Fruit fly (Drosophila melanogaster) whole organism, adult: ENCODE measurements around the gene Glut4EF.

ENCODE experiments used
- CG11617 ChIP-seq: fragments of 200-800 bp; sonication (Bioruptor generic); optimal IDR thresholded peaks from 2 replicates; lab custom pipeline; 2017; ENCODE audit warnings: mild to moderate bottlenecking, missing biosample characterization, missing genetic modification reagents, missing genetic modification characterization
- CG12768 ChIP-seq: fragments of 200-800 bp; sonication (Bioruptor generic); optimal IDR thresholded peaks from 2 replicates; lab custom pipeline; 2017; ENCODE audit warnings: missing biosample characterization, missing genetic modification characterization, mild to moderate bottlenecking, moderate library complexity, missing genetic modification reagents
- CG14711 ChIP-seq: fragments of 200-800 bp; sonication (Bioruptor generic); optimal IDR thresholded peaks from 2 replicates; lab custom pipeline; 2018; ENCODE audit warnings: missing biosample characterization, mild to moderate bottlenecking, missing genetic modification characterization, moderate library complexity
- CG1620 ChIP-seq: fragments of 200-800 bp; sonication (Bioruptor generic); optimal IDR thresholded peaks from 2 replicates; lab custom pipeline; 2016; ENCODE audit warnings: missing biosample characterization, missing genetic modification characterization
- CG33017 ChIP-seq: fragments of 200-800 bp; sonication (Bioruptor generic); optimal IDR thresholded peaks from 2 replicates; lab custom pipeline; 2018; ENCODE audit warnings: missing biosample characterization, mild to moderate bottlenecking, missing genetic modification characterization, moderate library complexity
- CG5204 ChIP-seq: fragments of 200-800 bp; sonication (Bioruptor generic); optimal IDR thresholded peaks from 2 replicates; lab custom pipeline; 2016; ENCODE audit warnings: missing biosample characterization, missing genetic modification characterization
- CG7045 ChIP-seq: fragments of 200-800 bp; sonication (Bioruptor generic); optimal IDR thresholded peaks from 2 replicates; lab custom pipeline; 2017; ENCODE audit warnings: missing biosample characterization, mild to moderate bottlenecking, missing genetic modification characterization
- CG7101 ChIP-seq: fragments of 200-800 bp; sonication (Bioruptor generic); optimal IDR thresholded peaks from 2 replicates; lab custom pipeline; 2018; ENCODE audit warnings: missing biosample characterization, mild to moderate bottlenecking, missing genetic modification characterization, moderate library complexity
- Clk ChIP-seq: fragments of 200-800 bp; sonication (Bioruptor generic); optimal IDR thresholded peaks from 2 replicates; lab custom pipeline; 2017; ENCODE audit warnings: missing biosample characterization, missing genetic modification characterization
- Crg-1 ChIP-seq: fragments of 200-800 bp; sonication (Bioruptor generic); optimal IDR thresholded peaks from 2 replicates; lab custom pipeline; 2016; ENCODE audit warnings: missing biosample characterization, missing genetic modification characterization
- Hr96 ChIP-seq: fragments of 200-800 bp; sonication (Bioruptor generic); optimal IDR thresholded peaks from 2 replicates; lab custom pipeline; 2016; ENCODE audit warnings: missing biosample characterization, missing genetic modification characterization
- Mnt ChIP-seq: fragments of 200-800 bp; sonication (Bioruptor generic); optimal IDR thresholded peaks from 2 replicates; lab custom pipeline; 2016; ENCODE audit warnings: missing biosample characterization, mild to moderate bottlenecking, missing genetic modification characterization
- bab1 ChIP-seq: fragments of 200-800 bp; sonication (Bioruptor generic); optimal IDR thresholded peaks from 3 replicates; lab custom pipeline; 2019; ENCODE audit warnings: missing biosample characterization, mild to moderate bottlenecking, missing genetic modification characterization, moderate library complexity
- cic ChIP-seq: fragments of 200-800 bp; sonication (Bioruptor generic); optimal IDR thresholded peaks from 2 replicates; lab custom pipeline; 2017; ENCODE audit warnings: missing biosample characterization, mild to moderate bottlenecking, missing genetic modification characterization, moderate library complexity
- cnc ChIP-seq, 2 experiments: fragments of >200 bp; optimal IDR thresholded peaks; 2 replicates each; lab custom pipeline; 2017
- kay ChIP-seq: fragments of 200-800 bp; sonication (Bioruptor generic); peaks from one replicate; lab custom pipeline; 2016; ENCODE audit warnings: missing biosample characterization, missing genetic modification characterization, borderline replicate concordance
- ovo ChIP-seq: fragments of 200-800 bp; sonication (Bioruptor generic); optimal IDR thresholded peaks from 2 replicates; lab custom pipeline; 2016; ENCODE audit warnings: missing biosample characterization, missing genetic modification characterization
- pad ChIP-seq: fragments of 200-800 bp; sonication (Bioruptor generic); optimal IDR thresholded peaks from 3 replicates; lab custom pipeline; 2017; ENCODE audit warnings: missing biosample characterization, missing genetic modification characterization, mild to moderate bottlenecking, moderate library complexity, missing genetic modification reagents
- tj ChIP-seq: fragments of 200-800 bp; sonication (Bioruptor generic); optimal IDR thresholded peaks from 3 replicates; lab custom pipeline; 2017; ENCODE audit warnings: missing biosample characterization, mild to moderate bottlenecking, missing genetic modification characterization, moderate library complexity
- toe ChIP-seq: fragments of 200-800 bp; sonication (Bioruptor generic); optimal IDR thresholded peaks from 2 replicates; lab custom pipeline; 2016; ENCODE audit warnings: missing biosample characterization, missing genetic modification characterization

Gene Glut4EF

dm6 chr3R:9875644-9876043, 1.2 kb downstream of the Glut4EF start:
- TF ChIP-seq cnc (optimal IDR thresholded peaks at IDR 0.05; lab: Kevin White, UChicago) (no peak), toe (GFP tag; lab: Kevin White, UChicago) (no peak), CG11617 (GFP tag; lab: Kevin White, UChicago) (no peak), Mnt (GFP tag; lab: Kevin White, UChicago) (no peak), Hr96 (GFP tag; lab: Kevin White, UChicago) (no peak), CG7045 (GFP tag; lab: Kevin White, UChicago) (no peak), CG12768 (no peak), CG7101 (no peak), ovo (GFP tag; lab: Kevin White, UChicago) (no peak), Clk (no peak)

dm6 chr3R:9877153-9878025, 2.9 kb downstream of the Glut4EF start:
- TF ChIP-seq CG11617 (GFP tag; lab: Kevin White, UChicago) (no peak), kay (GFP tag; lab: Kevin White, UChicago) (peak; percentile 46), CG5204 (GFP tag; lab: Kevin White, UChicago) (no peak), Mnt (GFP tag; lab: Kevin White, UChicago) (peak; percentile 21), CG14711 (tag; lab: Kevin White, UChicago) (no peak), CG7101 (peak; percentile 1), Hr96 (GFP tag; lab: Kevin White, UChicago) (no peak), tj (GFP tag; lab: Kevin White, UChicago) (peak; percentile 20), pad (GFP tag; lab: Kevin White, UChicago) (peak; percentile 66), CG1620 (GFP tag; lab: Kevin White, UChicago) (no peak), bab1 (GFP tag; lab: Kevin White, UChicago) (no peak), ovo (GFP tag; lab: Kevin White, UChicago) (peak; percentile 5), cnc (optimal IDR thresholded peaks at IDR 0.05; lab: Kevin White, UChicago) (no peak), cic (peak; percentile 79), CG12768 (peak; percentile 9), Crg-1 (no peak), toe (GFP tag; lab: Kevin White, UChicago) (no peak), CG33017 (tag; lab: Kevin White, UChicago) (no peak), CG7045 (GFP tag; lab: Kevin White, UChicago) (no peak), Clk (no peak)

- TF ChIP-seq toe (GFP tag; lab: Kevin White, UChicago) (no peak), CG12768 (no peak), Crg-1 (no peak), Mnt (GFP tag; lab: Kevin White, UChicago) (no peak), bab1 (GFP tag; lab: Kevin White, UChicago) (no peak), CG14711 (tag; lab: Kevin White, UChicago) (no peak), CG5204 (GFP tag; lab: Kevin White, UChicago) (no peak), kay (GFP tag; lab: Kevin White, UChicago) (no peak), tj (GFP tag; lab: Kevin White, UChicago) (no peak), ovo (GFP tag; lab: Kevin White, UChicago) (no peak)
These were observed 3.8 kb downstream of the Glut4EF start for dm6 chr3R:9878026-9878997.

DNA sequence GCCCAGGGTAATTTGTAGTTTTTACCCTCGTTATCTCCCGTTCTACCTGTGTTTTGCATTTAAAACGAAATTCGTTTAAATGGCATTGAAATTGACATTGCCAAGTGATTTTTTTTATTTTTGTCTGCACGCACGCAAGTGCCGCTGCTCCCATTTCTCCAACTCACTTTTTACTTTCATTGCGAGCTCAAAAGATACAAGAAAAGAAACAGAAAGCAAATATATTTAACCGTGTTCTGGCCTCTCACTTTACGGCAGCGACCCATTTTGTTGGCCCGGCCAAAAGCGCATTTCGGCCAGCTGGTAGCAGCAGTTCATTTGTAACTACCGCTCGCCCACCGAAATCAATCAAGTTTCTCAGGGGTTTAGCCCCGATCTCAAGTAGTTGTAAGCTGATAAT, 4.8 kb downstream of the Glut4EF start:
- TF ChIP-seq Crg-1 (no peak), CG7045 (GFP tag; lab: Kevin White, UChicago) (no peak), CG11617 (GFP tag; lab: Kevin White, UChicago) (no peak), kay (GFP tag; lab: Kevin White, UChicago) (no peak), Mnt (GFP tag; lab: Kevin White, UChicago) (no peak), cnc (optimal IDR thresholded peaks at IDR 0.05; lab: Kevin White, UChicago) (no peak), Clk (no peak), bab1 (GFP tag; lab: Kevin White, UChicago) (no peak), CG12768 (no peak), pad (GFP tag; lab: Kevin White, UChicago) (no peak), CG7101 (no peak), tj (GFP tag; lab: Kevin White, UChicago) (no peak), ovo (GFP tag; lab: Kevin White, UChicago) (no peak), CG14711 (tag; lab: Kevin White, UChicago) (no peak), cic (no peak), CG33017 (tag; lab: Kevin White, UChicago) (no peak), CG5204 (GFP tag; lab: Kevin White, UChicago) (no peak), Hr96 (GFP tag; lab: Kevin White, UChicago) (no peak), toe (GFP tag; lab: Kevin White, UChicago) (no peak), CG1620 (GFP tag; lab: Kevin White, UChicago) (no peak)
